Worm (Caenorhabditis elegans): ENCODE results near the gene atp-4.

Gene atp-4

ce11 chrV:6398922-6399321 lies 28.0 kb downstream of the atp-4 start:
- TF ChIP-seq aly-1 (tag; optimal IDR thresholded peaks at IDR 0.05) (no peak), scrt-1 (GFP tag; IDR thresholded peaks at IDR 0.05) (no peak)

ce11 chrV:6390163-6390562 lies 36.7 kb downstream of the atp-4 start, which contains the start of gene F57F4.1:
F57F4.1 (plus strand) TSS chrV:6390463.
- TF ChIP-seq F13C5.2 (tag; optimal IDR thresholded peaks at IDR 0.05) (no peak), ceh-13 (GFP tag; optimal IDR thresholded peaks at IDR 0.05) (no peak), tbx-11 (GFP tag; IDR thresholded peaks at IDR 0.05) (no peak), tbx-37 (GFP tag; conservative IDR thresholded peaks at IDR 0.05) (no peak), pes-1 (GFP tag; IDR thresholded peaks at IDR 0.05) (no peak)

- TF ChIP-seq ceh-36 (tag; optimal IDR thresholded peaks at IDR 0.05), result no peak
- no peak for TF ChIP-seq hnd-1 (tag; optimal IDR thresholded peaks at IDR 0.05)
- TF ChIP-seq hmbx-1 (tag; optimal IDR thresholded peaks at IDR 0.05), result no peak
- TF ChIP-seq ama-1 (optimal IDR thresholded peaks at IDR 0.05), result no peak
- TF ChIP-seq F13C5.2 (tag; optimal IDR thresholded peaks at IDR 0.05), result no peak
- TF ChIP-seq flt-1 (GFP tag; IDR thresholded peaks at IDR 0.05), result no peak
- TF ChIP-seq tra-4 (tag; optimal IDR thresholded peaks at IDR 0.05), result no peak
Measured at ce11 chrV:6389634-6390033, 37.3 kb downstream of the atp-4 start, which contains the start of gene F57F4.2. F57F4.2 (minus strand) TSS chrV:6389734.

ce11 chrV:6385677-6386276 lies 41.1 kb downstream of the atp-4 start:
- TF ChIP-seq ama-1 (optimal IDR thresholded peaks at IDR 0.05) (no peak), flt-1 (GFP tag; IDR thresholded peaks at IDR 0.05) (no peak), F13C5.2 (tag; optimal IDR thresholded peaks at IDR 0.05) (no peak), sea-1 (GFP tag; conservative IDR thresholded peaks at IDR 0.05) (no peak), ceh-13 (GFP tag; optimal IDR thresholded peaks at IDR 0.05) (no peak), tbx-37 (GFP tag; conservative IDR thresholded peaks at IDR 0.05) (no peak), ets-7 (tag; optimal IDR thresholded peaks at IDR 0.05) (no peak), ceh-36 (tag; optimal IDR thresholded peaks at IDR 0.05) (no peak), tra-4 (tag; optimal IDR thresholded peaks at IDR 0.05) (no peak), hmbx-1 (tag; optimal IDR thresholded peaks at IDR 0.05) (no peak), scrt-1 (GFP tag; IDR thresholded peaks at IDR 0.05) (no peak), pes-1 (GFP tag; IDR thresholded peaks at IDR 0.05) (no peak), hnd-1 (tag; optimal IDR thresholded peaks at IDR 0.05) (no peak), hmg-4 (GFP tag; optimal IDR thresholded peaks at IDR 0.05) (no peak)

Measured in whole organism, early embryonic.